Worm (Caenorhabditis elegans) whole organism, young adult: ENCODE measurements around the gene ZK616.1.

Experiments used
- B0261.1 ChIP-seq: sonication (generic microtip); optimal IDR thresholded peaks from 2 replicates; lab custom pipeline; 2016; ENCODE audit warnings: mild to moderate bottlenecking, missing genetic modification characterization, moderate library complexity, missing compliant biosample characterization
- B0336.3 ChIP-seq: fragments of 200-800 bp; sonication (Bioruptor generic); IDR thresholded peaks from 2 replicates; pipeline ENCODE4 v1.3.6; 2022; ENCODE audit warnings: missing genetic modification characterization, missing compliant biosample characterization
- C17E4.6 ChIP-seq: fragments of 200-800 bp; sonication (Bioruptor generic); IDR thresholded peaks from 2 replicates; pipeline ENCODE4 v1.3.6; 2022; ENCODE audit warnings: missing genetic modification reagents, missing genetic modification characterization, missing compliant biosample characterization
- D2030.7 ChIP-seq: fragments of 200-800 bp; sonication (Bioruptor generic); IDR thresholded peaks from 2 replicates; pipeline ENCODE4 v1.3.6; 2022; ENCODE audit warnings: missing genetic modification reagents, missing genetic modification characterization, missing compliant biosample characterization
- F22D6.2 ChIP-seq: sonication (generic microtip); optimal IDR thresholded peaks from 2 replicates; lab custom pipeline; 2016; ENCODE audit warnings: mild to moderate bottlenecking, missing genetic modification characterization, missing compliant biosample characterization
- F23B12.7 ChIP-seq: sonication (generic microtip); optimal IDR thresholded peaks from 2 replicates; lab custom pipeline; 2017; ENCODE audit warnings: missing genetic modification characterization, mild to moderate bottlenecking, missing compliant biosample characterization, antibody characterized with exemption, moderate library complexity; ENCODE audit not compliant: insufficient read depth
- T07F8.4 ChIP-seq: sonication (generic microtip); optimal IDR thresholded peaks from 2 replicates; lab custom pipeline; 2016; ENCODE audit warnings: mild to moderate bottlenecking, missing genetic modification characterization, moderate library complexity, missing compliant biosample characterization
- T26A5.8 ChIP-seq: sonication (generic microtip); optimal IDR thresholded peaks from 2 replicates; lab custom pipeline; 2016; ENCODE audit warnings: missing genetic modification characterization, missing compliant biosample characterization
- akir-1 ChIP-seq: fragments of 200-800 bp; sonication (Bioruptor generic); optimal IDR thresholded peaks from 2 replicates; lab custom pipeline; 2018; ENCODE audit warnings: mild to moderate bottlenecking, missing genetic modification characterization, moderate library complexity, missing compliant biosample characterization
- aptf-3 ChIP-seq: fragments of 200-800 bp; sonication (Bioruptor generic); IDR thresholded peaks from 2 replicates; pipeline ENCODE4 v1.3.6; 2022; ENCODE audit warnings: missing genetic modification characterization, missing compliant biosample characterization
- atf-7 ChIP-seq: sonication (generic microtip); optimal IDR thresholded peaks from 2 replicates; lab custom pipeline; 2017; ENCODE audit warnings: mild to moderate bottlenecking, missing genetic modification characterization, missing compliant biosample characterization
- attf-3 ChIP-seq: fragments of 200-800 bp; sonication (Bioruptor generic); conservative IDR thresholded peaks from 2 replicates; pipeline ENCODE4 v1.3.6; 2022; ENCODE audit warnings: missing genetic modification reagents, missing genetic modification characterization, missing compliant biosample characterization
- ceh-58 ChIP-seq: fragments of 200-800 bp; sonication (Bioruptor generic); IDR thresholded peaks from 2 replicates; pipeline ENCODE4 v1.3.6; 2022; ENCODE audit warnings: missing genetic modification characterization, missing compliant biosample characterization
- ceh-91 ChIP-seq: fragments of 200-800 bp; sonication (Bioruptor generic); IDR thresholded peaks from 2 replicates; pipeline ENCODE4 v1.3.6; 2022; ENCODE audit warnings: missing genetic modification reagents, missing genetic modification characterization, missing compliant biosample characterization
- dpl-1 ChIP-seq: fragments of 150-350 bp; optimal IDR thresholded peaks from 2 replicates; lab custom pipeline; 2014; ENCODE audit warnings: missing biosample characterization, missing genetic modification reagents, missing genetic modification characterization
- efl-1 ChIP-seq: fragments of 150-350 bp; optimal IDR thresholded peaks from 2 replicates; lab custom pipeline; 2014; ENCODE audit warnings: missing biosample characterization, missing genetic modification reagents, missing genetic modification characterization
- egl-18 ChIP-seq: fragments of 200-800 bp; sonication (Bioruptor generic); IDR thresholded peaks from 2 replicates; pipeline ENCODE4 v1.3.6; 2022; ENCODE audit warnings: missing genetic modification reagents, missing genetic modification characterization, missing compliant biosample characterization
- egl-44 ChIP-seq: fragments of 200-800 bp; sonication (Bioruptor generic); IDR thresholded peaks from 2 replicates; pipeline ENCODE4 v1.3.6; 2022; ENCODE audit warnings: missing genetic modification reagents, missing genetic modification characterization, missing compliant biosample characterization
- gei-17 ChIP-seq: fragments of 200-800 bp; sonication (Bioruptor generic); optimal IDR thresholded peaks from 2 replicates; lab custom pipeline; 2018; ENCODE audit warnings: mild to moderate bottlenecking, missing genetic modification characterization, missing compliant biosample characterization
- hlh-12 ChIP-seq: sonication (generic microtip); optimal IDR thresholded peaks from 2 replicates; lab custom pipeline; 2016; ENCODE audit warnings: missing genetic modification characterization, missing compliant biosample characterization
- lin-35 ChIP-seq, 3 experiments: fragments of 150-350 bp in 2 of 3; sonication (generic microtip) in 1 of 3; optimal IDR thresholded peaks; 2 replicates each; lab custom pipeline; 2014 to 2018; ENCODE audit warnings: missing biosample characterization in 3 of 3, missing genetic modification characterization in 3 of 3, missing genetic modification reagents in 3 of 3
- lin-54 ChIP-seq: fragments of 200-800 bp; sonication (Bioruptor generic); optimal IDR thresholded peaks from 2 replicates; lab custom pipeline; 2018; ENCODE audit warnings: mild to moderate bottlenecking, missing genetic modification characterization, missing compliant biosample characterization
- lsl-1 ChIP-seq: fragments of 200-800 bp; sonication (Bioruptor generic); optimal IDR thresholded peaks from 2 replicates; lab custom pipeline; 2018; ENCODE audit warnings: mild to moderate bottlenecking, missing genetic modification characterization, moderate library complexity, missing compliant biosample characterization
- madf-10 ChIP-seq: sonication (generic microtip); optimal IDR thresholded peaks from 2 replicates; lab custom pipeline; 2016; ENCODE audit warnings: mild to moderate bottlenecking, missing genetic modification characterization, missing compliant biosample characterization
- madf-3 ChIP-seq: fragments of 200-800 bp; sonication (Bioruptor generic); IDR thresholded peaks from 2 replicates; pipeline ENCODE4 v1.3.6; 2022; ENCODE audit warnings: missing genetic modification reagents, missing genetic modification characterization, missing compliant biosample characterization
- mcd-1 ChIP-seq: fragments of 200-800 bp; sonication (Bioruptor generic); IDR thresholded peaks from 2 replicates; pipeline ENCODE4 v1.3.6; 2022; ENCODE audit warnings: missing genetic modification reagents, missing genetic modification characterization, missing compliant biosample characterization
- mes-4 ChIP-seq: sonication (generic microtip); optimal IDR thresholded peaks from 2 replicates; lab custom pipeline; 2016; ENCODE audit warnings: missing genotype, missing genetic modification characterization, missing compliant biosample characterization
- repo-1 ChIP-seq: sonication (generic microtip); optimal IDR thresholded peaks from 2 replicates; lab custom pipeline; 2017; ENCODE audit warnings: mild to moderate bottlenecking, missing genetic modification characterization, missing compliant biosample characterization
- sdz-38 ChIP-seq: sonication (generic microtip); optimal IDR thresholded peaks from 2 replicates; lab custom pipeline; 2016; ENCODE audit warnings: missing genotype, missing genetic modification characterization, missing compliant biosample characterization
- snpc-3.4 ChIP-seq: sonication (generic microtip); optimal IDR thresholded peaks from 2 replicates; lab custom pipeline; 2017; ENCODE audit warnings: missing genetic modification characterization, mild to moderate bottlenecking, missing compliant biosample characterization, antibody characterized with exemption, moderate library complexity, missing genotype, missing genetic modification reagents
- snpc-4 ChIP-seq, 5 experiments: fragments of 150-350 bp in 1 of 5; sonication (generic microtip) in 4 of 5; optimal IDR thresholded peaks; 2 replicates each; lab custom pipeline; 2014 to 2018; ENCODE audit warnings: missing genetic modification characterization in 5 of 5, missing biosample characterization in 3 of 5, antibody characterized with exemption in 2 of 5, mild to moderate bottlenecking in 2 of 5, missing compliant biosample characterization in 2 of 5, missing genotype in 2 of 5, moderate library complexity in 2 of 5, missing genetic modification reagents in 1 of 5
- somi-1 ChIP-seq: fragments of 200-800 bp; sonication (Bioruptor generic); optimal IDR thresholded peaks from 2 replicates; lab custom pipeline; 2018; ENCODE audit warnings: mild to moderate bottlenecking, missing genetic modification characterization, missing compliant biosample characterization
- tbp1 ChIP-seq: fragments of 200-800 bp; sonication (Bioruptor generic); optimal IDR thresholded peaks from 2 replicates; lab custom pipeline; 2018; ENCODE audit warnings: mild to moderate bottlenecking, missing genetic modification characterization, missing compliant biosample characterization
- tbx-9 ChIP-seq: sonication (generic microtip); optimal IDR thresholded peaks from 2 replicates; lab custom pipeline; 2016; ENCODE audit warnings: borderline replicate concordance, missing genetic modification characterization, inconsistent platforms, missing compliant biosample characterization
- ztf-6 ChIP-seq: fragments of 200-800 bp; sonication (Bioruptor generic); IDR thresholded peaks from 2 replicates; pipeline ENCODE4 v1.3.6; 2022; ENCODE audit warnings: missing genetic modification reagents, missing genetic modification characterization, missing compliant biosample characterization

ZK616.1 gene

ce11 chrIV:5400609-5401008 lies at the start of gene ZK616.1:
ZK616.1 (plus strand) TSS chrIV:5400909.
- no peak for TF ChIP-seq ceh-58
- TF ChIP-seq egl-44: no peak
- no peak for TF ChIP-seq snpc-3.4 (tag; lab: Kevin White, UChicago)
- no peak for TF ChIP-seq gei-17 (GFP tag; lab: Kevin White, UChicago)
- TF ChIP-seq C17E4.6 (GFP tag; lab: Robert Waterston, UW): no peak
- TF ChIP-seq tbx-9 (tag; lab: Kevin White, UChicago): no peak
- TF ChIP-seq efl-1: no peak
- no peak for TF ChIP-seq attf-3 (GFP tag; lab: Robert Waterston, UW)
- no peak for TF ChIP-seq D2030.7 (GFP tag; lab: Robert Waterston, UW)
- no peak for TF ChIP-seq B0336.3 (GFP tag; lab: Robert Waterston, UW)
- no peak for TF ChIP-seq akir-1 (GFP tag; lab: Kevin White, UChicago)

DNA sequence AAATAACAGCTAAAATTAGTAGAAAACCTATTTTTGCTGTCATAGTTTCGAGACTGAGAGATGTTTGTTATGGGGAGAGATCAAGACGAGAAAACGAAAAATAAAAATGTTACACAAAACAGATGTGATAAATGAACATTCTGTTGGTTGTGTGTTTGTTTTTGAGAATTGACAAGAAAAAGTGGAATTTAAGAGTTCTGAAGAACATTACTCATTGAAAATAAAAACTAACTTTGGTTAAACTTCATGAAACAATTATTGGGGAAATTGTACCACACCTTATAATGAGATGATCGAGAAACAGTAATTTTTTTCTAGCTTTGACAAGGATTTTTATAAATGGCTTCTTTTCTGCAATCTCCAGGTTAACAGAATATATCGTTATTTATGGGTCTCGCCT lies 47.3 kb upstream of the ZK616.1 start, which contains the start of gene Y4C6B.7:
TSS of gene Y4C6B.7 (minus strand) at position 101 of the 400 bp plus-strand sequence.
- TF ChIP-seq B0336.3 (GFP tag; lab: Robert Waterston, UW): no peak
- TF ChIP-seq repo-1 (tag; lab: Kevin White, UChicago): no peak
- TF ChIP-seq B0261.1 (tag; lab: Kevin White, UChicago): no peak
- TF ChIP-seq madf-10 (tag; lab: Kevin White, UChicago): no peak
- no peak for TF ChIP-seq ztf-6
- TF ChIP-seq hlh-12: no peak
- TF ChIP-seq mes-4 (tag; lab: Kevin White, UChicago): no peak
- TF ChIP-seq lin-35 (GFP tag; optimal IDR thresholded peaks at IDR 0.05; lab: Kevin White, UChicago): no peak
- no peak for TF ChIP-seq lin-54
- TF ChIP-seq egl-18: no peak
- no peak for TF ChIP-seq somi-1
- TF ChIP-seq atf-7 (tag; lab: Kevin White, UChicago): no peak
- no peak for TF ChIP-seq F22D6.2 (tag; lab: Kevin White, UChicago)
- no peak for TF ChIP-seq C17E4.6 (GFP tag; lab: Robert Waterston, UW)
- TF ChIP-seq F23B12.7: no peak
- no peak for TF ChIP-seq T07F8.4 (tag; lab: Kevin White, UChicago)
- no peak for TF ChIP-seq madf-3
- TF ChIP-seq sdz-38 (tag; lab: Kevin White, UChicago): no peak
- no peak for TF ChIP-seq ceh-91 (GFP tag; lab: Robert Waterston, UW)

- TF ChIP-seq mcd-1 (GFP tag; lab: Robert Waterston, UW) (peak; percentile 69), lsl-1 (peak; percentile 56), efl-1 (peak; percentile 61), aptf-3 (GFP tag; lab: Robert Waterston, UW) (no peak), T26A5.8 (tag; lab: Kevin White, UChicago) (no peak), snpc-3.4 (tag; lab: Kevin White, UChicago) (peak; percentile 10), snpc-4 (GFP tag; optimal IDR thresholded peaks at IDR 0.05; lab: Kevin White, UChicago) (no peak), snpc-4 (tag; optimal IDR thresholded peaks at IDR 0.05; lab: Kevin White, UChicago) (peak in 3 of 4 experiments; percentile 59 to 80 (median 72)), egl-18 (no peak), dpl-1 (GFP tag; lab: Kevin White, UChicago) (peak; percentile 8), tbp1 (GFP tag; lab: Kevin White, UChicago) (peak; percentile 24)
Measured at ce11 chrIV:5354124-5354523, 46.6 kb upstream of the ZK616.1 start, which contains the start of gene Y4C6B.1. Y4C6B.1 (plus strand) TSS chrIV:5354488.

DNA sequence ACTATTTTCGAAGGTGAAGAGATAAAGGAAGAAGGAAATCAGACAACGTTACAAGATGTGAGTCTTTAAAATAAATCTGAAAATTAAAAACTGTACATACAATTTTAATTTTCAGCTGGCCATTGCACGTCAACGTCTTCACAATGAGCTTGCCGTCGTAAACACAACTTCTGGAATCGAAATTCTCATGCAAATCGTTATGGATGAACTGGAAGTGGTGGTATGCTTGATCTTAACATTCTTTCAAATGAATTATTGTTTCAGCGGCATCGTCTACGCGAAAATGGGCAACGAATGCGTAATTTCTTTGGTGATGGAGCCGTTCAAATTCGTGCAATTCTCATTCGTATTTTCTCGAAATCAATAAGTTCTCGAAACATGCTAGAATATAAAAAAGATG lies 46.1 kb upstream of the ZK616.1 start:
- no peak for TF ChIP-seq madf-3
